Fruit fly (Drosophila melanogaster) whole organism: ENCODE data around the gene grsm.
A peak's percentile ranks its signal among the peaks of the same experiment; 100 is the strongest.

Source experiments
- CG8478 ChIP-seq: fragments of >200 bp; optimal IDR thresholded peaks from 2 replicates; lab custom pipeline; 2018; ENCODE audit warnings: inconsistent platforms
- Dll ChIP-seq: fragments of >200 bp; optimal IDR thresholded peaks from 2 replicates; lab custom pipeline; 2017
- EcR ChIP-seq, 2 experiments: fragments of >200 bp; optimal IDR thresholded peaks; 2 replicates each; lab custom pipeline; 2017; ENCODE audit warnings: missing biosample characterization in 2 of 2, missing genetic modification characterization in 2 of 2, missing genetic modification reagents in 2 of 2
- pan ChIP-seq: fragments of >200 bp; optimal IDR thresholded peaks from 2 replicates; lab custom pipeline; 2017
- psq ChIP-seq: fragments of >200 bp; optimal IDR thresholded peaks from 2 replicates; lab custom pipeline; 2017
- usp ChIP-seq: fragments of >200 bp; optimal IDR thresholded peaks from 2 replicates; lab custom pipeline; 2017; ENCODE audit warnings: missing biosample characterization, missing genetic modification characterization, mixed read lengths

grsm gene

DNA sequence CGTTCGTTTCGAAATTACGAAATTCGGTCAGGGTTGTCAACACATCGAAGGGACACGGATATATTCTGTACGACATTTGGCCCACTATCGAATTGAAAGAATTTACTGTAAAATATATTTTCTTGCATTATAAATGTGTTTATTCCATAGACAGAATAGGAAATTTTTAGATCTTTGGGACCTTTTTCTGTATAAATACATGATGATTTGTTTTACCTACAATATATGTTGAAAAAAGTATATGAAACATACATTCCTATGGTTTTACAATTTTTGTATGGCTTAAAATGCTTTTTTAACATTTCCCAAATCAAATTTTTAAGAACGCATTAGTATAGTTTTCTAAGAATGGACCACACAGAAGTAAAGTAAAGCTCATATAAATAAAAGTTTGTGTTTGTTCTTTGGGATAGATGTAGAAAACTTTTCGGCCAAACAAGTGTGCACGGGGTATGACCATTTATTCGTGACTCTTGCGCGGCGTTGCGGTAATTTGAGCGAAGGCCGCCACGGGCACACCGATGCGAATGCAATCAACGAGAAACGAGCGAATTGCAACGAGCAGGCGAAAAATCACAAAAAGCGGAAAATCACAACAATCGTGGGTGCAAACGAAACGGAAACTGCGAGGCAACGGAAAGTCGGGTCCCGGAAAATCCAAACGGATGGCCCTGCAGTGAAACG, 30.2 kb upstream of the grsm start, which contains the start of the genes CG17327, CG44194 and CG7518:
Gene CG17327, minus strand, starts transcription at position 177 of the 684 bp plus-strand sequence.
Gene CG44194, minus strand, starts transcription at position 177 of the 684 bp plus-strand sequence.
Gene CG7518, plus strand, starts transcription at position 540 of the 684 bp plus-strand sequence.
- TF ChIP-seq psq, result no peak
- TF ChIP-seq Dll (lab: Kevin White, UChicago), result no peak
- TF ChIP-seq pan (lab: Kevin White, UChicago), result no peak
- TF ChIP-seq EcR (GFP tag; optimal IDR thresholded peaks at IDR 0.05; lab: Kevin White, UChicago), result no peak
- TF ChIP-seq CG8478 (lab: Kevin White, UChicago), result no peak
- no peak for TF ChIP-seq usp (GFP tag; lab: Kevin White, UChicago)

DNA sequence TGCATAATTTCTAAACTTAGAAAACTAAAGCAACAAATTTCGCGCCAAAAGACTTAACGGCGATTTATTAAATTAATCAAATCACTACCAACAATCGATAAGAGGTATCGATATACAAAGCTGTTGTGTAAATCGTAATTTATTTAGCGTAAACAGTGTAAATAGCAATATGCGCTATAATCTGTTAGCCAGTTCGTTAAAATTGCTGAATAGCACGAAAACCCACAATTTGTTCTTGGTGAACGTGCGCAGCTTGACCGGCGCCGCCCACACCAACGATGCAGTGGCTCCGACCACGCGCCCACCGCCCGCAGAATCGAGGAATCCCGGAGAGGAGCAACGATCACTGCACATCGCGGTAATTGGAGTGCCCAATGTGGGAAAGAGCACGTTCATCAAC, 28.0 kb upstream of the grsm start, which contains the start of gene CG7488:
Gene CG7488, plus strand, starts transcription at position 99 of the 400 bp plus-strand sequence.
- TF ChIP-seq pan (lab: Kevin White, UChicago), result no peak
- TF ChIP-seq CG8478 (lab: Kevin White, UChicago), result no peak
- no peak for TF ChIP-seq psq
- no peak for TF ChIP-seq Dll (lab: Kevin White, UChicago)
- no peak for TF ChIP-seq usp (GFP tag; lab: Kevin White, UChicago)

- TF ChIP-seq Dll (lab: Kevin White, UChicago) (no peak), psq (no peak), pan (lab: Kevin White, UChicago) (no peak), CG8478 (lab: Kevin White, UChicago) (no peak), usp (GFP tag; lab: Kevin White, UChicago) (no peak), EcR (GFP tag; optimal IDR thresholded peaks at IDR 0.05; lab: Kevin White, UChicago) (no peak)
These were observed 27.5 kb upstream of the grsm start, which contains the start of gene yellow-f2 for dm6 chr3R:12995047-12995446. TSS of gene yellow-f2 (minus strand) at chr3R:12995147.

dm6 chr3R:12993018-12993417, 25.5 kb upstream of the grsm start, which contains the start of gene yellow-f:
TSS of gene yellow-f (minus strand) at chr3R:12993201.
- no peak for TF ChIP-seq CG8478 (lab: Kevin White, UChicago)
- no peak for TF ChIP-seq EcR (GFP tag; optimal IDR thresholded peaks at IDR 0.05; lab: Kevin White, UChicago)
- no peak for TF ChIP-seq usp (GFP tag; lab: Kevin White, UChicago)
- TF ChIP-seq Dll (lab: Kevin White, UChicago), result no peak
- no peak for TF ChIP-seq pan (lab: Kevin White, UChicago)
- TF ChIP-seq psq, result no peak

DNA sequence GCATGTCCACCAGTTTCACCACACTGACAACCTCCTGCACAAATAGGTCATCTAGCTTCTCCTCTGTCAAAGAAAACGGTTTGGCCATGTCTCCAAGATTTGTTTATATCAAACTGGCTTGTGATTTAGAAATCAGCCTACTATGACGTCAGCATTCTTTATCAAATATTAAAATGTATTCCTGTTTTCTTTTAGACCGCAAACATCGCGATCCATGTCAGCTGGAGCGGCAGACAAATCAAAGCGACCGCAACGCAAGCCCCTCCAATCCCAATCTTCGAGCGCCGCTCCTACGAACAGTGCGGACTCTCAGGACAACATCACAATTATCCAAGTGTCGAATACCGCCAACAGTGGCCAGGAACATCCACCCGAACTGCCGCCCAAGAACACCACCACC, 20.9 kb upstream of the grsm start, which contains the start of gene CG14383:
Gene CG14383, minus strand, starts transcription at position 101 of the 400 bp plus-strand sequence.
- no peak for TF ChIP-seq EcR (GFP tag; optimal IDR thresholded peaks at IDR 0.05; lab: Kevin White, UChicago)
- no peak for TF ChIP-seq usp (GFP tag; lab: Kevin White, UChicago)
- no peak for TF ChIP-seq pan (lab: Kevin White, UChicago)
- TF ChIP-seq CG8478 (lab: Kevin White, UChicago), result no peak
- no peak for TF ChIP-seq Dll (lab: Kevin White, UChicago)
- TF ChIP-seq psq, result no peak

- TF ChIP-seq EcR (GFP tag; optimal IDR thresholded peaks at IDR 0.05; lab: Kevin White, UChicago), result no peak
- TF ChIP-seq usp (GFP tag; lab: Kevin White, UChicago), result no peak
- no peak for TF ChIP-seq Dll (lab: Kevin White, UChicago)
- no peak for TF ChIP-seq psq
- no peak for TF ChIP-seq pan (lab: Kevin White, UChicago)
- TF ChIP-seq CG8478 (lab: Kevin White, UChicago), result no peak
These were observed 18.5 kb upstream of the grsm start, which contains the start of gene CG31342 for dm6 chr3R:12985828-12986530. TSS of gene CG31342 (plus strand) at chr3R:12986041.

DNA sequence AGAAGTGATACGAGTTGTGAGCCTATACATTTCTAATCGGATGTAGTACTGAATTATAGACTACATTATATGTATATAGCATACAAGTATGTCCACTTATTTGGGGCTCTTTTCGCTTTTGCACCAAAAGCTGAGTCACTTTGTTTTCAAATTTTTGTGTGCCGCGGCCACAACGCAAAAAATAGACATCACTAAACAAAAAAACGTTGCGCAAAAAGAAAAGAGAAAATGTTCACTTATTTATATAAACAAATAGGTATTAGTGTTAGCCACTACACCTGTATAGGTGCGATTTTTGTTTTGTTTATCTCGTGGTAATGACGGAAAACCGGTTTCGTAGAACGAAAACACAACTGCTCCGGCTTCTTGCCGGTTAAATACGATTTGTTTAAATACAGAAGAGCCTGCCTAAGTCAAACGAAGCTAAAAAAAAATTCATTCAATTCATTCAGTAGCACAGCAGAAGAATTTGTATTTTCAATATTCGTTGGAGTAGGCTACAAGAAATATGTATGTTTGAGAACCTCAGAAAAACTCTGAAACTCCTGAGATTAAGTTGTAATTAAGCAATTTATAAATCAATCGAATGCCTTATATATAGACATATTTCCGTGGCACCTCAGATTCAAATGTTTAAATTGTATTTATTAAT, 15.6 kb upstream of the grsm start:
- TF ChIP-seq Dll (lab: Kevin White, UChicago) (no peak), pan (lab: Kevin White, UChicago) (peak; percentile 14)

DNA sequence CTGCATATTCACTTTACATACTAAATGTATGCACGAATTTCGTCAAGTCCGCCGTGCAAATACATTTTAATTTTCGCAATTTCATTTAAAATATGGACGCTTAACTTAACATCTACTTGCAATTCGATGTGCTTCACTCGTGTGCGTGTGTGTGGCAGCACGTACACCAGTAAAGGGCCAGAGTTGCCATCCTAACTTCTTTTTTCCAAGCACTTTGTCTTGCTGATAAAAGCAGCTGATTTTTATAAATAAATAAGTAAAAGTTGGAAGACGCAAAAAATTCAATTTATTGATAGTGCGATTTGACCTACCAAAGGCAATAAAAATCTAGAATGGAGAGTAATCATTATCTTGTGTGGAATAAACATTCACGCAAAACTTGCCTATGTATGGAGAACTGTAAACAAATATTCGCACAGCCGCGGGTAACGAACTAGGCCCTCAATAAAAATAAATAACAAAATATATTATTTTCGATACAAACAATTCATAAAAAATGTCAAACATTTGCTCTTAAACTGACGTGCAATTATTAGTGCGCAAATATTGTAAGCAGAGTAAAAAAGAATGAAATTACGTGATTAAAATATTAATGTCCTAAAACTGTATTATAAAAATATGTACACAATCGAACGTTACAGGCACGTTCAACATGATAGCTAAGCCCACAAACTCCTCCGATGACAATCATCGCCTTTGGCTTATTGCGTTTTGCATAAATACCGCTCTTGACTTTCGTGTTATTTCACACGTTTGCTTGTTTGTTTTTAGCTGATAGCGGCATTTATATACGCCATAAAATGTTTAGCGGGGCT, 14.9 kb upstream of the grsm start:
- TF ChIP-seq usp (GFP tag; lab: Kevin White, UChicago) (no peak), CG8478 (lab: Kevin White, UChicago) (peak; percentile 5)

DNA sequence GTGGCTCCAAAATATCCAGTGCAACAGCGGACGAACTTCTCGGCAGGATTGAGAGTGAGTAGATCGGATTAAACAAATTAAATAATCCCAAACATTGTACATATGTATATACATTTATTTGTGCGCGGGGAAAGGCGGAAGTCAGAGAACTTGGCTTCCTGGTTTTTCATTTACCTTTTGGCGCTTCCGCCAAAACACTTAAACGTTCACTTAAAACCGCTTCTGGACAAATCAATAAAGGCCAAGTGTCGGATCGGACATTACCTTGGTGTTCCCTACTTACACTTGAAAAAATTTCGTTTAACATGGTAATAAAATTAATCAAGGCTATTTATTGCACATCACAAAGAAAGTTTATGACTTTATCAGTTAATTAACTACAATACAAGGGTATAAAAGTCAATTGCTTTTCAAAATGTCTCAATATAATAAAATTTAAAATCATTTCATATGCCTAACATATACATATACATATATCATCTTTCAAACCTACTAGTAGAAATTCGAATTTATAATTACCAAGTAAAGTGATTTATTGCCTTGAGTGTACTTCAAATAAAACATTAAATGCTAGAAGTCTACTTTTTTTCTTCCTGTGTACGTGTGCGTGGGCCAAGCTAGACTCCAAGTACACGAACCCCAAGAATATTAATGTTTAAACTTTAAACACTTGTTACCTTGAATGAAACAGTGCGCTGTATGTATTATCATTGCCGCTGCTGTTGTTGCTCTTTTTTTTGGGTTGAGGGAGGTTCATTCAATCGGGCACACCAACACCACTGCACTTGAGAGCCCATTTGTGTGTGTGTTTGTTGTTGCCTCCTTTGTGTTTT, 14.0 kb upstream of the grsm start:
- TF ChIP-seq usp (GFP tag; lab: Kevin White, UChicago) (no peak), EcR (GFP tag; optimal IDR thresholded peaks at IDR 0.05; lab: Kevin White, UChicago) (peak; percentile 35 to 64)

dm6 chr3R:12980628-12981219, 13.2 kb upstream of the grsm start, which contains the start of gene Paip2:
TSS of gene Paip2 (plus strand) at chr3R:12980792.
- TF ChIP-seq usp (GFP tag; lab: Kevin White, UChicago) (no peak), EcR (GFP tag; optimal IDR thresholded peaks at IDR 0.05; lab: Kevin White, UChicago) (no peak), Dll (lab: Kevin White, UChicago) (no peak), pan (lab: Kevin White, UChicago) (no peak), psq (no peak), CG8478 (lab: Kevin White, UChicago) (no peak)
